Worm (Caenorhabditis elegans): ENCODE data around the gene T28A8.2.

ce11 chrIII:13457305-13457704, 38.2 kb downstream of the T28A8.2 start:
- TF ChIP-seq pqm-1 (tag; optimal IDR thresholded peaks at IDR 0.05) (no peak), aly-2 (tag; optimal IDR thresholded peaks at IDR 0.05) (no peak), snpc-4 (tag; optimal IDR thresholded peaks at IDR 0.05) (no peak), nhr-11 (tag; optimal IDR thresholded peaks at IDR 0.05) (no peak), lsy-12 (tag; optimal IDR thresholded peaks at IDR 0.05) (no peak), ztf-11 (tag; optimal IDR thresholded peaks at IDR 0.05) (no peak), daf-12 (tag; optimal IDR thresholded peaks at IDR 0.05) (no peak), ZK546.5 (tag; optimal IDR thresholded peaks at IDR 0.05) (no peak), pha-4 (tag; optimal IDR thresholded peaks at IDR 0.05) (no peak), nhr-77 (tag; optimal IDR thresholded peaks at IDR 0.05) (no peak), nhr-237 (tag; optimal IDR thresholded peaks at IDR 0.05) (no peak), ceh-82 (tag; optimal IDR thresholded peaks at IDR 0.05) (no peak), lin-15B (tag; optimal IDR thresholded peaks at IDR 0.05) (no peak)
